Fruit fly (Drosophila melanogaster) whole organism, embryonic: ENCODE measurements around the gene Polr2M.
A peak's percentile ranks its signal among the peaks of the same experiment; 100 is the strongest.

Source experiments
- Abd-B ChIP-seq: fragments of 200-800 bp; sonication (Bioruptor generic); optimal IDR thresholded peaks from 2 replicates; lab custom pipeline; 2018; ENCODE audit warnings: missing biosample characterization, mild to moderate bottlenecking, missing genetic modification characterization, moderate library complexity
- Antp ChIP-seq: fragments of 200-800 bp; sonication (Bioruptor generic); optimal IDR thresholded peaks from 3 replicates; lab custom pipeline; 2016; ENCODE audit warnings: missing biosample characterization, missing genetic modification characterization
- C15 ChIP-seq: fragments of 200-800 bp; sonication (Bioruptor generic); IDR thresholded peaks from 3 replicates; pipeline ENCODE4 v1.3.6; 2022; ENCODE audit warnings: missing biosample characterization, missing genetic modification characterization
- CG10147 ChIP-seq: fragments of 200-800 bp; sonication (Bioruptor generic); optimal IDR thresholded peaks from 2 replicates; lab custom pipeline; 2019; ENCODE audit warnings: missing biosample characterization, mild to moderate bottlenecking, missing genetic modification characterization, moderate library complexity
- CG10274 ChIP-seq: fragments of 200-800 bp; sonication (Bioruptor generic); optimal IDR thresholded peaks from 3 replicates; lab custom pipeline; 2017; ENCODE audit warnings: missing biosample characterization, mild to moderate bottlenecking, missing genetic modification characterization
- CG10321 ChIP-seq: fragments of 200-800 bp; sonication (Bioruptor generic); IDR thresholded peaks from 2 replicates; pipeline ENCODE4 v1.3.6; 2022; ENCODE audit warnings: missing biosample characterization, missing genetic modification characterization
- CG10431 ChIP-seq: fragments of 200-800 bp; sonication (Bioruptor generic); optimal IDR thresholded peaks from 3 replicates; lab custom pipeline; 2018; ENCODE audit warnings: missing biosample characterization, mild to moderate bottlenecking, missing genetic modification characterization
- CG12299 ChIP-seq: fragments of 200-800 bp; sonication (Bioruptor generic); optimal IDR thresholded peaks from 2 replicates; lab custom pipeline; 2018; ENCODE audit warnings: missing biosample characterization, mild to moderate bottlenecking, missing genetic modification characterization
- CG1233 ChIP-seq: fragments of 200-800 bp; sonication (Bioruptor generic); optimal IDR thresholded peaks from 4 replicates; lab custom pipeline; 2018; ENCODE audit warnings: missing biosample characterization, mild to moderate bottlenecking, missing genetic modification characterization
- CG12769 ChIP-seq: fragments of 200-800 bp; sonication (Bioruptor generic); optimal IDR thresholded peaks from 2 replicates; lab custom pipeline; 2019; ENCODE audit warnings: missing biosample characterization, mild to moderate bottlenecking, missing genetic modification characterization, moderate library complexity
- CG13624 ChIP-seq: fragments of 200-800 bp; sonication (Bioruptor generic); optimal IDR thresholded peaks from 2 replicates; lab custom pipeline; 2016; ENCODE audit warnings: missing biosample characterization, missing genetic modification characterization
- CG14710 ChIP-seq: fragments of 200-800 bp; sonication (Bioruptor generic); optimal IDR thresholded peaks from 3 replicates; lab custom pipeline; 2019; ENCODE audit warnings: missing biosample characterization, mild to moderate bottlenecking, missing genetic modification characterization, moderate library complexity
- CG16779 ChIP-seq: fragments of 200-800 bp; sonication (Bioruptor generic); IDR thresholded peaks from 2 replicates; pipeline ENCODE4 v1.3.6; 2022; ENCODE audit warnings: missing biosample characterization, missing genetic modification characterization
- CG17361 ChIP-seq: fragments of 200-800 bp; sonication (Bioruptor generic); IDR thresholded peaks from 3 replicates; pipeline ENCODE4 v1.3.6; 2022; ENCODE audit warnings: missing biosample characterization, missing genetic modification characterization
- CG18599 ChIP-seq: fragments of 200-800 bp; sonication (Bioruptor generic); optimal IDR thresholded peaks from 3 replicates; lab custom pipeline; 2017; ENCODE audit warnings: missing biosample characterization, missing genetic modification characterization, mild to moderate bottlenecking, moderate library complexity, missing genetic modification reagents
- CG18764 ChIP-seq: fragments of 200-800 bp; sonication (Bioruptor generic); optimal IDR thresholded peaks from 3 replicates; lab custom pipeline; 2016; ENCODE audit warnings: missing biosample characterization, missing genetic modification characterization
- CG2712 ChIP-seq: fragments of 200-800 bp; optimal IDR thresholded peaks from 3 replicates; lab custom pipeline; 2019; ENCODE audit warnings: missing biosample characterization, mild to moderate bottlenecking, missing genetic modification characterization, moderate library complexity
- CG3838 ChIP-seq: fragments of 200-800 bp; sonication (Bioruptor generic); optimal IDR thresholded peaks from 3 replicates; lab custom pipeline; 2016; ENCODE audit warnings: missing biosample characterization, missing genetic modification characterization
- CG3847 ChIP-seq: fragments of 200-800 bp; sonication (Bioruptor generic); IDR thresholded peaks from 2 replicates; pipeline ENCODE4 v1.3.6; 2022; ENCODE audit warnings: missing biosample characterization, missing genetic modification characterization
- CG4282 ChIP-seq: fragments of 200-800 bp; sonication (Bioruptor generic); optimal IDR thresholded peaks from 2 replicates; lab custom pipeline; 2016; ENCODE audit warnings: missing biosample characterization, missing genetic modification characterization
- CG4328 ChIP-seq: fragments of 200-800 bp; sonication (Bioruptor generic); optimal IDR thresholded peaks from 3 replicates; lab custom pipeline; 2017; ENCODE audit warnings: missing biosample characterization, missing genetic modification reagents, missing genetic modification characterization
- CG4404 ChIP-seq: fragments of 200-800 bp; sonication (Bioruptor generic); IDR thresholded peaks from 2 replicates; pipeline ENCODE4 v1.3.6; 2022; ENCODE audit warnings: missing biosample characterization, missing genetic modification characterization
- CG8281 ChIP-seq: fragments of 200-800 bp; sonication (Bioruptor generic); optimal IDR thresholded peaks from 2 replicates; lab custom pipeline; 2018; ENCODE audit warnings: missing biosample characterization, mild to moderate bottlenecking, missing genetic modification characterization, moderate library complexity
- CG8478 ChIP-seq: fragments of >200 bp; optimal IDR thresholded peaks from 2 replicates; lab custom pipeline; 2018
- CG9797 ChIP-seq: fragments of 200-800 bp; sonication (Bioruptor generic); optimal IDR thresholded peaks from 3 replicates; lab custom pipeline; 2018; ENCODE audit warnings: missing biosample characterization, mild to moderate bottlenecking, missing genetic modification characterization
- Camta ChIP-seq: fragments of 200-800 bp; sonication (Bioruptor generic); optimal IDR thresholded peaks from 2 replicates; lab custom pipeline; 2016; ENCODE audit warnings: missing biosample characterization, missing genetic modification characterization
- Eip74EF ChIP-seq, 2 experiments: fragments of 200-800 bp in 1 of 2; fragments of >200 bp in 1 of 2; sonication (Bioruptor generic) in 1 of 2; optimal IDR thresholded peaks; 2 replicates each; lab custom pipeline; 2017 to 2019; ENCODE audit warnings: missing biosample characterization in 2 of 2, missing genetic modification characterization in 2 of 2, mild to moderate bottlenecking in 1 of 2, moderate library complexity in 1 of 2
- Ets97D ChIP-seq: fragments of 200-800 bp; sonication (Bioruptor generic); optimal IDR thresholded peaks from 3 replicates; lab custom pipeline; 2016; ENCODE audit warnings: missing biosample characterization, missing genetic modification characterization
- Fer3 ChIP-seq: fragments of 200-800 bp; sonication (Bioruptor generic); optimal IDR thresholded peaks from 2 replicates; lab custom pipeline; 2018; ENCODE audit warnings: missing biosample characterization, mild to moderate bottlenecking, missing genetic modification characterization, moderate library complexity
- H2.0 ChIP-seq: fragments of 200-800 bp; sonication (Bioruptor generic); IDR thresholded peaks from 2 replicates; pipeline ENCODE4 v1.3.6; 2022; ENCODE audit warnings: missing biosample characterization, missing genetic modification characterization
- Hr3 ChIP-seq: fragments of 200-800 bp; sonication (Bioruptor generic); optimal IDR thresholded peaks from 3 replicates; lab custom pipeline; 2016; ENCODE audit warnings: missing biosample characterization, missing genetic modification characterization
- Mad ChIP-seq: fragments of 200-800 bp; sonication (Bioruptor generic); optimal IDR thresholded peaks from 2 replicates; lab custom pipeline; 2016; ENCODE audit warnings: missing biosample characterization, missing genetic modification characterization
- TFAM ChIP-seq: fragments of 200-800 bp; sonication (Bioruptor generic); optimal IDR thresholded peaks from 2 replicates; lab custom pipeline; 2017; ENCODE audit warnings: missing biosample characterization, missing genetic modification characterization, inconsistent platforms
- bsh ChIP-seq, 2 experiments: fragments of 200-800 bp; sonication (Bioruptor generic); optimal IDR thresholded peaks; 2 replicates each; lab custom pipeline; 2017 to 2018; ENCODE audit warnings: mild to moderate bottlenecking in 2 of 2, missing biosample characterization in 2 of 2, missing genetic modification characterization in 2 of 2, moderate library complexity in 1 of 2
- cato ChIP-seq: fragments of 200-800 bp; sonication (Bioruptor generic); optimal IDR thresholded peaks from 2 replicates; lab custom pipeline; 2016; ENCODE audit warnings: missing biosample characterization, missing genetic modification characterization, borderline replicate concordance
- caup ChIP-seq: fragments of 200-800 bp; sonication (Bioruptor generic); optimal IDR thresholded peaks from 3 replicates; lab custom pipeline; 2017; ENCODE audit warnings: missing biosample characterization, mild to moderate bottlenecking, missing genetic modification characterization, moderate library complexity; ENCODE audit not compliant: severe bottlenecking
- ci ChIP-seq: fragments of 200-800 bp; sonication (Bioruptor generic); IDR thresholded peaks from 3 replicates; pipeline ENCODE4 v1.3.6; 2022; ENCODE audit warnings: missing biosample characterization, missing genetic modification characterization
- crc ChIP-seq: fragments of 200-800 bp; sonication (Bioruptor generic); optimal IDR thresholded peaks from 2 replicates; lab custom pipeline; 2016; ENCODE audit warnings: missing biosample characterization, missing genetic modification characterization
- gem ChIP-seq: fragments of 200-800 bp; sonication (Bioruptor generic); optimal IDR thresholded peaks from 2 replicates; lab custom pipeline; 2019; ENCODE audit warnings: missing biosample characterization, mild to moderate bottlenecking, missing genetic modification characterization, moderate library complexity
- gt ChIP-seq: fragments of 200-800 bp; sonication (Bioruptor generic); IDR thresholded peaks from 2 replicates; pipeline ENCODE4 v1.3.6; 2022; ENCODE audit warnings: missing biosample characterization, missing genetic modification characterization
- nerfin-1 ChIP-seq: fragments of 200-800 bp; sonication (Bioruptor generic); optimal IDR thresholded peaks from 3 replicates; lab custom pipeline; 2019; ENCODE audit warnings: missing biosample characterization, mild to moderate bottlenecking, missing genetic modification characterization, moderate library complexity
- nmo ChIP-seq: fragments of 200-800 bp; sonication (Bioruptor generic); optimal IDR thresholded peaks from 2 replicates; lab custom pipeline; 2018; ENCODE audit warnings: missing biosample characterization, mild to moderate bottlenecking, missing genetic modification characterization, moderate library complexity
- onecut ChIP-seq: fragments of 200-800 bp; sonication (Bioruptor generic); IDR thresholded peaks from 2 replicates; pipeline ENCODE4 v1.3.6; 2022; ENCODE audit warnings: missing biosample characterization, missing genetic modification characterization
- otp ChIP-seq: fragments of 200-800 bp; sonication (Bioruptor generic); IDR thresholded peaks from 3 replicates; pipeline ENCODE4, ENCODE4 v1.3.6; 2022; ENCODE audit warnings: missing biosample characterization, missing genetic modification characterization
- p53 ChIP-seq: fragments of 200-800 bp; sonication (Bioruptor generic); optimal IDR thresholded peaks from 2 replicates; lab custom pipeline; 2016; ENCODE audit warnings: missing biosample characterization, missing genetic modification characterization
- peb ChIP-seq: fragments of 200-800 bp; sonication (Bioruptor generic); IDR thresholded peaks from 2 replicates; pipeline ENCODE4 v1.3.6; 2022; ENCODE audit warnings: missing biosample characterization, missing genetic modification characterization
- ssp ChIP-seq: fragments of 200-800 bp; sonication (Bioruptor generic); IDR thresholded peaks from 2 replicates; pipeline ENCODE4 v1.3.6; 2022; ENCODE audit warnings: missing biosample characterization, missing genetic modification characterization
- tap ChIP-seq: fragments of 200-800 bp; optimal IDR thresholded peaks from 3 replicates; lab custom pipeline; 2019; ENCODE audit warnings: missing biosample characterization, mild to moderate bottlenecking, missing genetic modification characterization, moderate library complexity
- tup ChIP-seq: fragments of 200-800 bp; sonication (Bioruptor generic); optimal IDR thresholded peaks from 2 replicates; lab custom pipeline; 2016; ENCODE audit warnings: missing biosample characterization, mild to moderate bottlenecking, missing genetic modification characterization, moderate library complexity
- vfl ChIP-seq: fragments of 200-800 bp; sonication (Bioruptor generic); optimal IDR thresholded peaks from 2 replicates; lab custom pipeline; 2016; ENCODE audit warnings: missing biosample characterization, missing genetic modification characterization

Gene Polr2M

DNA sequence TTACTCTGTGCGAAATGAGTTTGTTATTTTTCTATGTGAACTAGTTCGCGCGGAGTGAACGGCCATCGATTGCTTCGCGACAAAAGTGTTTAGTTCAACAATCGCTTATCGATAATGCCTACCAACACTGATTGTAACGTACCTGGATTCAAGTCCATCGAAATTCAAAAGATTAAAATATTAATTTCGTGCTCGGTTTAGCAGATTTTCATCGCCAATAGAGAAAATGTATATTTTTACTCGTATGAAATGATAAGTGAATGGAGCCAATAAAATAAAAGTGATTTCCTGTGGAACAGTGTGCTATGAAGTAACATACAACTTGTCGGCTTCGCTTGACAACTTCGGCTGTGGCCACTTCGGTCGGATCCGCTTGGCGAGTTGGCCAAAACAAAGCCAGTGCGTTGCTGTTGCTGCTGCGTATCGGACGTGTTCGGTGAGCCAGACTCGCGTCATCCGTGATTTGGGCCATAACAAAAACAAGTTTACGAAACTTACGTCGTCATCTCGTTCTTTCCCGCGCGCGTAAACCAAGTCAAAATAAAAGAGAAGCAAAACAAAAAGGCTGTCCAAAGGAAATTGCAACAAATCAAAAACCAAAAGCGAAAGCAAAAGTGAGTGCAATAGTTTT lies 48.9 kb upstream of the Polr2M start, which contains the start of the genes CG5555 and myd (continued):
- TF ChIP-seq CG10431 (GFP tag; lab: Kevin White, UChicago) (no peak), CG10147 (peak; percentile 0), tup (GFP tag; lab: Kevin White, UChicago) (no peak), CG4404 (no peak), crc (GFP tag; lab: Kevin White, UChicago) (peak; percentile 13), Antp (GFP tag; lab: Kevin White, UChicago) (no peak), vfl (GFP tag; lab: Kevin White, UChicago) (peak; percentile 28), ssp (GFP tag; lab: Robert Waterston, UW) (no peak), tap (no peak), gem (tag; lab: Kevin White, UChicago) (peak; percentile 45), otp (GFP tag; lab: Robert Waterston, UW) (no peak), Hr3 (peak; percentile 26), CG13624 (GFP tag; lab: Kevin White, UChicago) (peak; percentile 67), C15 (GFP tag; lab: Robert Waterston, UW) (no peak), CG1233 (no peak), Ets97D (GFP tag; lab: Kevin White, UChicago) (peak; percentile 71), CG12769 (tag; lab: Kevin White, UChicago) (peak; percentile 53), CG9797 (GFP tag; lab: Kevin White, UChicago) (no peak), CG14710 (peak; percentile 26), gt (GFP tag; lab: Robert Waterston, UW) (no peak), ci (GFP tag; lab: Robert Waterston, UW) (peak; percentile 59; the same call in 1 of the 3 replicates), CG18599 (peak; percentile 53), CG8281 (no peak), cato (GFP tag; lab: Kevin White, UChicago) (no peak), Abd-B (GFP tag; lab: Kevin White, UChicago) (no peak), CG4328 (no peak), CG3838 (peak; percentile 42), H2.0 (GFP tag; lab: Robert Waterston, UW) (peak; percentile 25; the same call in 1 of the 2 replicates), CG2712 (tag; lab: Kevin White, UChicago) (peak; percentile 26), peb (GFP tag; lab: Robert Waterston, UW) (no peak), Mad (GFP tag; lab: Kevin White, UChicago) (peak; percentile 18), CG17361 (GFP tag; lab: Robert Waterston, UW) (0 out of 3 replicates have a peak, but pooled peaks have one; percentile 27), Fer3 (tag; lab: Kevin White, UChicago) (no peak), CG12299 (tag; lab: Kevin White, UChicago) (no peak), CG4282 (GFP tag; lab: Kevin White, UChicago) (no peak), Camta (GFP tag; lab: Kevin White, UChicago) (peak; percentile 28), nerfin-1 (tag; lab: Kevin White, UChicago) (no peak), CG3847 (GFP tag; lab: Robert Waterston, UW) (peak; percentile 23; the same call in 1 of the 2 replicates), CG18764 (GFP tag; lab: Kevin White, UChicago) (no peak), TFAM (GFP tag; lab: Kevin White, UChicago) (no peak), CG8478 (no peak), onecut (peak; percentile 29; the same call in 1 of the 2 replicates), nmo (GFP tag; lab: Kevin White, UChicago) (peak; percentile 44), p53 (GFP tag; lab: Kevin White, UChicago) (no peak), bsh (GFP tag; optimal IDR thresholded peaks at IDR 0.05; lab: Kevin White, UChicago) (no peak), caup (GFP tag; lab: Kevin White, UChicago) (peak; percentile 26), Eip74EF (GFP tag; optimal IDR thresholded peaks at IDR 0.05; lab: Kevin White, UChicago) (peak in 1 of 2 experiments; percentile 5), CG16779 (no peak), CG10321 (GFP tag; lab: Robert Waterston, UW) (no peak), CG10274 (no peak)
